Fruit fly (Drosophila melanogaster) whole organism, embryonic: ENCODE data around the gene TBC1d7.

ENCODE experiments used
- Adf1 ChIP-seq: fragments of 200-800 bp; sonication (Bioruptor generic); IDR thresholded peaks from 2 replicates; pipeline ENCODE4 v1.3.6; 2022; ENCODE audit warnings: missing biosample characterization, missing genetic modification characterization
- CG10267 ChIP-seq: fragments of 200-800 bp; sonication (Bioruptor generic); optimal IDR thresholded peaks from 2 replicates; lab custom pipeline; 2018; ENCODE audit warnings: missing biosample characterization, mild to moderate bottlenecking, missing genetic modification characterization, moderate library complexity
- CG13624 ChIP-seq: fragments of 200-800 bp; sonication (Bioruptor generic); optimal IDR thresholded peaks from 2 replicates; lab custom pipeline; 2016; ENCODE audit warnings: missing biosample characterization, missing genetic modification characterization
- CG14014 ChIP-seq: fragments of 200-800 bp; sonication (Bioruptor generic); IDR thresholded peaks from 2 replicates; pipeline ENCODE4 v1.3.6; 2022; ENCODE audit warnings: missing biosample characterization, missing genetic modification characterization
- CG1603 ChIP-seq: fragments of 200-800 bp; sonication (Bioruptor generic); optimal IDR thresholded peaks from 2 replicates; lab custom pipeline; 2019; ENCODE audit warnings: missing biosample characterization, mild to moderate bottlenecking, missing genetic modification characterization, moderate library complexity
- CG17802 ChIP-seq: fragments of 200-800 bp; sonication (Bioruptor generic); optimal IDR thresholded peaks from 2 replicates; lab custom pipeline; 2018; ENCODE audit warnings: missing biosample characterization, mild to moderate bottlenecking, missing genetic modification characterization, moderate library complexity
- CG18011 ChIP-seq: fragments of 200-800 bp; sonication (Bioruptor generic); optimal IDR thresholded peaks from 2 replicates; lab custom pipeline; 2017; ENCODE audit warnings: missing biosample characterization, missing genetic modification characterization, mild to moderate bottlenecking, moderate library complexity, missing genotype
- CG31365 ChIP-seq: fragments of 200-800 bp; sonication (Bioruptor generic); optimal IDR thresholded peaks from 2 replicates; lab custom pipeline; 2018; ENCODE audit warnings: missing biosample characterization, mild to moderate bottlenecking, missing genetic modification characterization
- CG33213 ChIP-seq: fragments of 200-800 bp; sonication (Bioruptor generic); optimal IDR thresholded peaks from 3 replicates; lab custom pipeline; 2016; ENCODE audit warnings: missing biosample characterization, missing genetic modification characterization
- CG4730 ChIP-seq: fragments of 200-800 bp; sonication (Bioruptor generic); IDR thresholded peaks from 2 replicates; pipeline ENCODE4 v1.3.6; 2022; ENCODE audit warnings: missing biosample characterization, missing genetic modification characterization
- CG6683 ChIP-seq: fragments of 200-800 bp; sonication (Bioruptor generic); optimal IDR thresholded peaks from 2 replicates; lab custom pipeline; 2017; ENCODE audit warnings: missing biosample characterization, mild to moderate bottlenecking, missing genetic modification characterization, missing genetic modification reagents
- CG7357 ChIP-seq: fragments of 200-800 bp; sonication (Bioruptor generic); IDR thresholded peaks from 3 replicates; pipeline ENCODE4 v1.3.6; 2022; ENCODE audit warnings: missing biosample characterization, missing genetic modification characterization
- CG9817 ChIP-seq: fragments of 200-800 bp; sonication (Bioruptor generic); optimal IDR thresholded peaks from 2 replicates; lab custom pipeline; 2018; ENCODE audit warnings: missing biosample characterization, mild to moderate bottlenecking, missing genetic modification characterization, moderate library complexity
- Dbx ChIP-seq: fragments of 200-800 bp; sonication (Bioruptor generic); IDR thresholded peaks from 3 replicates; pipeline ENCODE4 v1.3.6; 2022; ENCODE audit warnings: missing biosample characterization, missing genetic modification characterization
- E2f2 ChIP-seq: fragments of 200-800 bp; sonication (Bioruptor generic); IDR thresholded peaks from 2 replicates; pipeline ENCODE4 v1.3.6; 2022; ENCODE audit warnings: missing biosample characterization, missing genetic modification characterization
- ERR ChIP-seq: fragments of 200-800 bp; sonication (Bioruptor generic); optimal IDR thresholded peaks from 2 replicates; lab custom pipeline; 2016; ENCODE audit warnings: missing biosample characterization, missing genetic modification characterization
- GATAe ChIP-seq: fragments of 200-800 bp; sonication (Bioruptor generic); conservative IDR thresholded peaks from 2 replicates; pipeline ENCODE4 v1.3.6; 2022; ENCODE audit warnings: missing biosample characterization, missing genetic modification characterization
- HmgZ ChIP-seq: fragments of 200-800 bp; sonication (Bioruptor generic); optimal IDR thresholded peaks from 2 replicates; lab custom pipeline; 2018; ENCODE audit warnings: missing biosample characterization, mild to moderate bottlenecking, missing genetic modification characterization
- Kr ChIP-seq: fragments of 200-800 bp; sonication (Bioruptor generic); optimal IDR thresholded peaks from 2 replicates; lab custom pipeline; 2017; ENCODE audit warnings: missing biosample characterization, mild to moderate bottlenecking, missing genetic modification characterization
- Lhr ChIP-seq: fragments of 200-800 bp; sonication (Bioruptor generic); optimal IDR thresholded peaks from 3 replicates; lab custom pipeline; 2017; ENCODE audit warnings: mild to moderate bottlenecking, missing biosample characterization, missing genetic modification reagents, missing genetic modification characterization
- MESR4 ChIP-seq: fragments of 200-800 bp; sonication (Bioruptor generic); optimal IDR thresholded peaks from 2 replicates; lab custom pipeline; 2018; ENCODE audit warnings: missing biosample characterization, mild to moderate bottlenecking, missing genetic modification characterization, moderate library complexity
- Myb ChIP-seq: fragments of 200-800 bp; sonication (Bioruptor generic); optimal IDR thresholded peaks from 2 replicates; lab custom pipeline; 2016; ENCODE audit warnings: missing biosample characterization, missing genetic modification characterization
- NC2β ChIP-seq: fragments of 200-800 bp; sonication (Bioruptor generic); optimal IDR thresholded peaks from 2 replicates; lab custom pipeline; 2016; ENCODE audit warnings: missing biosample characterization, missing genetic modification characterization
- Neu2 ChIP-seq: fragments of 200-800 bp; sonication (Bioruptor generic); optimal IDR thresholded peaks from 3 replicates; lab custom pipeline; 2016; ENCODE audit warnings: missing biosample characterization, missing genetic modification characterization, borderline replicate concordance
- Nf-YA ChIP-seq: fragments of 200-800 bp; sonication (Bioruptor generic); IDR thresholded peaks from 2 replicates; pipeline ENCODE4 v1.3.6; 2022; ENCODE audit warnings: missing biosample characterization, missing genetic modification characterization
- Poxn ChIP-seq: fragments of 200-800 bp; sonication (Bioruptor generic); IDR thresholded peaks from 2 replicates; pipeline ENCODE4 v1.3.6; 2022; ENCODE audit warnings: missing biosample characterization, missing genetic modification characterization
- Ravus ChIP-seq: fragments of 200-800 bp; sonication (Bioruptor generic); IDR thresholded peaks from 2 replicates; pipeline ENCODE4 v1.3.6; 2022; ENCODE audit warnings: missing biosample characterization, missing genetic modification characterization
- Scr ChIP-seq: fragments of 200-800 bp; sonication (Bioruptor generic); IDR thresholded peaks from 2 replicates; pipeline ENCODE4 v1.3.6; 2022; ENCODE audit warnings: missing biosample characterization, missing genetic modification characterization; ENCODE audit not compliant: partially characterized antibody
- YL-1 ChIP-seq: fragments of 200-800 bp; sonication (Bioruptor generic); optimal IDR thresholded peaks from 3 replicates; lab custom pipeline; 2017; ENCODE audit warnings: missing biosample characterization, mild to moderate bottlenecking, missing genetic modification characterization
- ase ChIP-seq: fragments of 200-800 bp; sonication (Bioruptor generic); IDR thresholded peaks from 3 replicates; pipeline ENCODE4 v1.3.6; 2022; ENCODE audit warnings: missing biosample characterization, missing genetic modification characterization
- az2 ChIP-seq: fragments of 200-800 bp; sonication (Bioruptor generic); optimal IDR thresholded peaks from 3 replicates; lab custom pipeline; 2016; ENCODE audit warnings: missing biosample characterization, missing genetic modification characterization
- bab2 ChIP-seq: fragments of 200-800 bp; sonication (Bioruptor generic); optimal IDR thresholded peaks from 2 replicates; lab custom pipeline; 2016; ENCODE audit warnings: missing biosample characterization, missing genetic modification characterization
- bcd ChIP-seq: fragments of 200-800 bp; sonication (Bioruptor generic); optimal IDR thresholded peaks from 2 replicates; lab custom pipeline; 2017; ENCODE audit warnings: missing biosample characterization, mild to moderate bottlenecking, missing genetic modification characterization
- cas ChIP-seq: fragments of 200-800 bp; sonication (Bioruptor generic); IDR thresholded peaks from 2 replicates; pipeline ENCODE4 v1.3.6; 2022; ENCODE audit warnings: missing biosample characterization, missing genetic modification characterization
- dysf ChIP-seq: fragments of 200-800 bp; sonication (Bioruptor generic); IDR thresholded peaks from 3 replicates; pipeline ENCODE4 v1.3.6; 2022; ENCODE audit warnings: missing biosample characterization, missing genetic modification characterization
- eyg ChIP-seq: fragments of 200-800 bp; sonication (Bioruptor generic); optimal IDR thresholded peaks from 3 replicates; lab custom pipeline; 2016; ENCODE audit warnings: missing biosample characterization, missing genetic modification characterization
- fd102C ChIP-seq: fragments of 200-800 bp; sonication (Bioruptor generic); optimal IDR thresholded peaks from 2 replicates; lab custom pipeline; 2018; ENCODE audit warnings: missing biosample characterization, mild to moderate bottlenecking, missing genetic modification characterization, moderate library complexity
- gem ChIP-seq: fragments of 200-800 bp; sonication (Bioruptor generic); optimal IDR thresholded peaks from 2 replicates; lab custom pipeline; 2019; ENCODE audit warnings: missing biosample characterization, mild to moderate bottlenecking, missing genetic modification characterization, moderate library complexity
- gsb ChIP-seq: fragments of 200-800 bp; sonication (Bioruptor generic); IDR thresholded peaks from 2 replicates; pipeline ENCODE4 v1.3.6; 2022; ENCODE audit warnings: missing biosample characterization, missing genetic modification characterization
- ind ChIP-seq: fragments of 200-800 bp; sonication (Bioruptor generic); optimal IDR thresholded peaks from 3 replicates; lab custom pipeline; 2016; ENCODE audit warnings: missing biosample characterization, missing genetic modification characterization
- lmd ChIP-seq: fragments of 200-800 bp; sonication (Bioruptor generic); IDR thresholded peaks from 2 replicates; pipeline ENCODE4 v1.3.6; 2022; ENCODE audit warnings: missing biosample characterization, missing genetic modification characterization
- luna ChIP-seq: fragments of 200-800 bp; sonication (Bioruptor generic); optimal IDR thresholded peaks from 2 replicates; lab custom pipeline; 2016; ENCODE audit warnings: missing biosample characterization, missing genetic modification characterization
- maf-S ChIP-seq: fragments of 200-800 bp; sonication (Bioruptor generic); optimal IDR thresholded peaks from 2 replicates; lab custom pipeline; 2016; ENCODE audit warnings: missing biosample characterization, missing genetic modification characterization
- nerfin-1 ChIP-seq: fragments of 200-800 bp; sonication (Bioruptor generic); optimal IDR thresholded peaks from 3 replicates; lab custom pipeline; 2019; ENCODE audit warnings: missing biosample characterization, mild to moderate bottlenecking, missing genetic modification characterization, moderate library complexity
- nmo ChIP-seq: fragments of 200-800 bp; sonication (Bioruptor generic); optimal IDR thresholded peaks from 2 replicates; lab custom pipeline; 2018; ENCODE audit warnings: missing biosample characterization, mild to moderate bottlenecking, missing genetic modification characterization, moderate library complexity
- pfk ChIP-seq: fragments of 200-800 bp; sonication (Bioruptor generic); optimal IDR thresholded peaks from 2 replicates; lab custom pipeline; 2018; ENCODE audit warnings: missing biosample characterization, mild to moderate bottlenecking, missing genetic modification characterization, moderate library complexity
- run ChIP-seq: fragments of 200-800 bp; sonication (Bioruptor generic); optimal IDR thresholded peaks from 3 replicates; lab custom pipeline; 2018; ENCODE audit warnings: missing biosample characterization, mild to moderate bottlenecking, missing genetic modification characterization
- sd ChIP-seq: fragments of 200-800 bp; sonication (Bioruptor generic); optimal IDR thresholded peaks from 3 replicates; lab custom pipeline; 2018; ENCODE audit warnings: missing biosample characterization, mild to moderate bottlenecking, missing genetic modification characterization, moderate library complexity
- sens-2 ChIP-seq: fragments of 200-800 bp; sonication (Bioruptor generic); IDR thresholded peaks from 2 replicates; pipeline ENCODE4 v1.3.6; 2022; ENCODE audit warnings: missing biosample characterization, missing genetic modification characterization
- ttk ChIP-seq: fragments of 200-800 bp; sonication (Bioruptor generic); IDR thresholded peaks from 2 replicates; pipeline ENCODE4 v2.1.2; 2022; ENCODE audit warnings: missing biosample characterization, missing genetic modification characterization
- usp ChIP-seq: fragments of >200 bp; optimal IDR thresholded peaks from 2 replicates; lab custom pipeline; 2017; ENCODE audit warnings: missing biosample characterization, missing genetic modification characterization
- vfl ChIP-seq: fragments of 200-800 bp; sonication (Bioruptor generic); optimal IDR thresholded peaks from 2 replicates; lab custom pipeline; 2016; ENCODE audit warnings: missing biosample characterization, missing genetic modification characterization

Gene TBC1d7

DNA sequence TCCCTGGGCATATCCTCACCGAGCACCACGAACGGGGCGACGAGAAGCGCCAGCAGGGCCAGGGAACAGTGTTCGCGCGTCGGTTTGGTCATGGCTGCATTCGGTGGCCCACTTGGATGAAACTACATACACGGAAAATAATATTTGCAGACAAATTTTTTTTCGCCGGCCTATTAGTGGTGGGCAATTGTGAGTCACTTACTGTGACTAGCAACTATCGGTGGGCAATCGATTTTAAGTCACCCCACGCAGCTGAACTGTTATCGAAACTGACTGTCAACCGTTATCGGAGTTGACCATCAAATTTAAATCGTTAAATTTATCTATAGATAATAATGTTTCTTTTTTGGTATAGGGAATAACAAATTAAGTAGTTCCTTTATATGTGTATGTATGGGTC lies 7.8 kb downstream of the TBC1d7 start, which contains the start of gene CG5510 (continued):
- no peak for TF ChIP-seq CG31365
- TF ChIP-seq bab2 (GFP tag; lab: Kevin White, UChicago): no peak
- peak; percentile 25; the same call in 1 of the 3 replicates for TF ChIP-seq dysf (GFP tag; lab: Robert Waterston, UW)
- peak; percentile 97 for TF ChIP-seq Myb (GFP tag; lab: Kevin White, UChicago)
- peak; percentile 80 for TF ChIP-seq CG13624 (GFP tag; lab: Kevin White, UChicago)
- 0 out of 3 replicates have a peak, but pooled peaks have one; percentile 21 for TF ChIP-seq ase (GFP tag; lab: Robert Waterston, UW)
- TF ChIP-seq Dbx (GFP tag; lab: Robert Waterston, UW): peak; percentile 84
- peak; percentile 27 for TF ChIP-seq ind (GFP tag; lab: Kevin White, UChicago)
- TF ChIP-seq Neu2 (GFP tag; lab: Kevin White, UChicago): no peak
- TF ChIP-seq MESR4 (GFP tag; lab: Kevin White, UChicago): peak; percentile 90
- TF ChIP-seq ttk: no peak
- peak; percentile 11 for TF ChIP-seq CG33213
- peak; percentile 38; the same call in 1 of the 2 replicates for TF ChIP-seq lmd (GFP tag; lab: Robert Waterston, UW)
- peak; percentile 86 for TF ChIP-seq CG1603 (tag; lab: Kevin White, UChicago)
- no peak for TF ChIP-seq Nf-YA
- peak; percentile 23 for TF ChIP-seq bcd (GFP tag; lab: Kevin White, UChicago)
- no peak for TF ChIP-seq GATAe (GFP tag; lab: Robert Waterston, UW)
- TF ChIP-seq cas: no peak
- no peak for TF ChIP-seq CG18011 (GFP tag; lab: Kevin White, UChicago)
- TF ChIP-seq Scr: peak; percentile 96
- peak; percentile 59 for TF ChIP-seq CG10267 (tag; lab: Kevin White, UChicago)
- TF ChIP-seq az2 (GFP tag; lab: Kevin White, UChicago): peak; percentile 16
- TF ChIP-seq E2f2 (GFP tag; lab: Robert Waterston, UW): peak; percentile 95
- TF ChIP-seq ERR (GFP tag; lab: Kevin White, UChicago): peak; percentile 4
- peak; percentile 33; the same call in 1 of the 2 replicates for TF ChIP-seq CG14014 (GFP tag; lab: Robert Waterston, UW)
- peak; percentile 39 for TF ChIP-seq eyg
- peak; percentile 76 for TF ChIP-seq nmo (GFP tag; lab: Kevin White, UChicago)
- no peak for TF ChIP-seq CG17802
- no peak for TF ChIP-seq usp
- TF ChIP-seq nerfin-1: no peak
- no peak for TF ChIP-seq luna (GFP tag; lab: Kevin White, UChicago)
- peak; percentile 86 for TF ChIP-seq YL-1 (GFP tag; lab: Kevin White, UChicago)
- TF ChIP-seq CG9817 (tag; lab: Kevin White, UChicago): peak; percentile 56
- TF ChIP-seq gsb (GFP tag; lab: Robert Waterston, UW): no peak
- peak; percentile 38; the same call in 1 of the 2 replicates for TF ChIP-seq Adf1 (GFP tag; lab: Robert Waterston, UW)
- TF ChIP-seq maf-S: peak; percentile 16
- no peak for TF ChIP-seq run (tag; lab: Kevin White, UChicago)
- TF ChIP-seq NC2β: peak; percentile 32
- no peak for TF ChIP-seq Poxn (GFP tag; lab: Robert Waterston, UW)
- TF ChIP-seq sd: peak; percentile 32
- no peak for TF ChIP-seq CG6683 (GFP tag; lab: Kevin White, UChicago)
- TF ChIP-seq pfk (GFP tag; lab: Kevin White, UChicago): peak; percentile 7
- no peak for TF ChIP-seq CG4730
- no peak for TF ChIP-seq Kr
- 0 out of 3 replicates have a peak, but pooled peaks have one; percentile 32 for TF ChIP-seq CG7357 (GFP tag; lab: Robert Waterston, UW)
- TF ChIP-seq Lhr (GFP tag; lab: Kevin White, UChicago): peak; percentile 51
- TF ChIP-seq fd102C: no peak
- TF ChIP-seq gem (tag; lab: Kevin White, UChicago): no peak
- TF ChIP-seq Ravus (GFP tag; lab: Robert Waterston, UW): no peak
- TF ChIP-seq HmgZ (tag; lab: Kevin White, UChicago): peak; percentile 86
- peak; percentile 52 for TF ChIP-seq vfl
- no peak for TF ChIP-seq sens-2 (GFP tag; lab: Robert Waterston, UW)
